Worm (Caenorhabditis elegans) whole organism, L1 larva: ENCODE data around the gene fkb-3.

Experiments
- C16A3.4 ChIP-seq: fragments of 150-350 bp; optimal IDR thresholded peaks from 2 replicates; lab custom pipeline; 2014; ENCODE audit warnings: missing biosample characterization, missing genetic modification characterization
- C34B4.2 ChIP-seq: sonication (generic microtip); optimal IDR thresholded peaks from 2 replicates; lab custom pipeline; 2017; ENCODE audit warnings: mild to moderate bottlenecking, missing genetic modification characterization, missing compliant biosample characterization
- F16B12.6 ChIP-seq: fragments of 150-350 bp; optimal IDR thresholded peaks from 2 replicates; lab custom pipeline; 2014; ENCODE audit warnings: missing biosample characterization, missing genetic modification characterization
- aly-2 ChIP-seq: fragments of 150-350 bp; optimal IDR thresholded peaks from 2 replicates; lab custom pipeline; 2014; ENCODE audit warnings: missing biosample characterization, missing genetic modification characterization
- blmp-1 ChIP-seq: fragments of 150-350 bp; optimal IDR thresholded peaks from 2 replicates; lab custom pipeline; 2014; ENCODE audit warnings: missing biosample characterization, missing genetic modification characterization
- ceh-63 ChIP-seq: fragments of 200-800 bp; sonication (Bioruptor generic); optimal IDR thresholded peaks from 2 replicates; lab custom pipeline; 2018; ENCODE audit warnings: mild to moderate bottlenecking, missing genetic modification characterization, missing compliant biosample characterization
- ceh-8 ChIP-seq: fragments of 200-800 bp; sonication (Bioruptor generic); optimal IDR thresholded peaks from 2 replicates; lab custom pipeline; 2018; ENCODE audit warnings: mild to moderate bottlenecking, missing genetic modification characterization, moderate library complexity, missing compliant biosample characterization
- ceh-82 ChIP-seq, 3 experiments: fragments of 150-350 bp in 1 of 3; sonication (generic microtip) in 2 of 3; optimal IDR thresholded peaks; 2 replicates each; lab custom pipeline; 2014 to 2017; ENCODE audit warnings: missing biosample characterization in 3 of 3, missing genetic modification characterization in 3 of 3
- ceh-88 ChIP-seq: fragments of 200-800 bp; sonication (Bioruptor generic); IDR thresholded peaks from 2 replicates; pipeline ENCODE4 v1.3.6; 2022; ENCODE audit warnings: missing genetic modification characterization, missing compliant biosample characterization
- ces-1 ChIP-seq: fragments of 150-350 bp; optimal IDR thresholded peaks from 2 replicates; lab custom pipeline; 2014; ENCODE audit warnings: missing biosample characterization, missing genetic modification reagents, missing genetic modification characterization
- dpl-1 ChIP-seq, 3 experiments: fragments of 150-350 bp in 2 of 3; sonication (generic microtip) in 1 of 3; optimal IDR thresholded peaks; 2 replicates each; lab custom pipeline; 2014 to 2017; ENCODE audit warnings: missing biosample characterization in 3 of 3, missing genetic modification characterization in 3 of 3, missing genetic modification reagents in 3 of 3
- dsc-1 ChIP-seq: sonication (generic microtip); optimal IDR thresholded peaks from 2 replicates; lab custom pipeline; 2016; ENCODE audit warnings: mild to moderate bottlenecking, missing genetic modification characterization, missing compliant biosample characterization
- efl-1 ChIP-seq, 4 experiments: fragments of 150-350 bp; optimal IDR thresholded peaks in 3 of 4; peaks in 1 of 4; 1 replicate in 1 of 4; 2 replicates in 3 of 4; lab custom pipeline; 2014; ENCODE audit warnings: missing biosample characterization in 2 of 4, missing genetic modification characterization in 2 of 4, missing genetic modification reagents in 2 of 4
- egl-13 ChIP-seq: sonication (generic microtip); optimal IDR thresholded peaks from 2 replicates; lab custom pipeline; 2016; ENCODE audit warnings: missing genotype, missing genetic modification reagents, missing genetic modification characterization, missing compliant biosample characterization
- egl-27 ChIP-seq, 2 experiments: fragments of 150-350 bp in 1 of 2; sonication (generic microtip); optimal IDR thresholded peaks; 3 replicates each; lab custom pipeline; 2017 to 2018; ENCODE audit warnings: missing biosample characterization in 2 of 2, missing genetic modification characterization in 2 of 2, missing genetic modification reagents in 2 of 2
- elt-2 ChIP-seq: sonication (generic microtip); optimal IDR thresholded peaks from 2 replicates; lab custom pipeline; 2016; ENCODE audit warnings: missing genetic modification characterization, mild to moderate bottlenecking, inconsistent platforms, missing compliant biosample characterization, missing genetic modification reagents
- ets-5 ChIP-seq: fragments of 200-800 bp; sonication (Bioruptor generic); IDR thresholded peaks from 2 replicates; pipeline ENCODE4 v1.3.6; 2022; ENCODE audit warnings: missing genetic modification characterization, missing compliant biosample characterization
- fkh-10 ChIP-seq: sonication (generic microtip); optimal IDR thresholded peaks from 2 replicates; lab custom pipeline; 2017; ENCODE audit warnings: missing biosample characterization, missing genetic modification reagents, missing genetic modification characterization
- fkh-4 ChIP-seq: sonication (generic microtip); optimal IDR thresholded peaks from 2 replicates; lab custom pipeline; 2016; ENCODE audit warnings: missing compliant biosample characterization, missing genetic modification characterization, borderline replicate concordance
- fkh-8 ChIP-seq: sonication (generic microtip); optimal IDR thresholded peaks from 2 replicates; lab custom pipeline; 2016; ENCODE audit warnings: mild to moderate bottlenecking, missing genetic modification characterization, missing compliant biosample characterization
- jun-1 ChIP-seq: fragments of 150-350 bp; optimal IDR thresholded peaks from 2 replicates; lab custom pipeline; 2014; ENCODE audit warnings: missing biosample characterization, missing genetic modification reagents, missing genetic modification characterization
- lin-13 ChIP-seq: fragments of 150-350 bp; optimal IDR thresholded peaks from 2 replicates; lab custom pipeline; 2014; ENCODE audit warnings: missing biosample characterization, missing genetic modification reagents, missing genetic modification characterization
- lin-14 ChIP-seq: fragments of 200-800 bp; sonication (Bioruptor generic); optimal IDR thresholded peaks from 2 replicates; lab custom pipeline; 2018; ENCODE audit warnings: mild to moderate bottlenecking, missing genetic modification characterization, moderate library complexity, missing compliant biosample characterization
- lin-35 ChIP-seq, 2 experiments: fragments of 150-350 bp; optimal IDR thresholded peaks; 2 replicates each; lab custom pipeline; 2014; ENCODE audit warnings: missing biosample characterization in 2 of 2, missing genetic modification characterization in 2 of 2, missing genetic modification reagents in 2 of 2
- lsy-2 ChIP-seq, 2 experiments: fragments of 150-350 bp; optimal IDR thresholded peaks; 2 replicates each; lab custom pipeline; 2014; ENCODE audit warnings: missing biosample characterization in 2 of 2, missing genetic modification characterization in 2 of 2
- mdl-1 ChIP-seq, 2 experiments: fragments of 150-350 bp; optimal IDR thresholded peaks; 2 replicates each; lab custom pipeline; 2014 to 2017; ENCODE audit warnings: missing biosample characterization in 2 of 2, missing genetic modification characterization in 2 of 2, inconsistent platforms in 1 of 2
- mef-2 ChIP-seq: fragments of 150-350 bp; optimal IDR thresholded peaks from 2 replicates; lab custom pipeline; 2014; ENCODE audit warnings: missing biosample characterization, missing genetic modification characterization
- nhr-11 ChIP-seq: fragments of 150-350 bp; optimal IDR thresholded peaks from 2 replicates; lab custom pipeline; 2014; ENCODE audit warnings: missing biosample characterization, missing genetic modification characterization
- nhr-20 ChIP-seq: sonication (generic microtip); optimal IDR thresholded peaks from 2 replicates; lab custom pipeline; 2016; ENCODE audit warnings: mild to moderate bottlenecking, missing genetic modification characterization, missing compliant biosample characterization
- nhr-28 ChIP-seq: fragments of 150-350 bp; optimal IDR thresholded peaks from 2 replicates; lab custom pipeline; 2014; ENCODE audit warnings: missing biosample characterization, missing genetic modification characterization
- nhr-47 ChIP-seq: sonication (generic microtip); optimal IDR thresholded peaks from 2 replicates; lab custom pipeline; 2016; ENCODE audit warnings: mild to moderate bottlenecking, missing genetic modification characterization, moderate library complexity, missing compliant biosample characterization
- nhr-71 ChIP-seq: sonication (generic microtip); optimal IDR thresholded peaks from 2 replicates; lab custom pipeline; 2016; ENCODE audit warnings: mild to moderate bottlenecking, missing genetic modification characterization, moderate library complexity, missing compliant biosample characterization
- nhr-77 ChIP-seq: fragments of 150-350 bp; optimal IDR thresholded peaks from 2 replicates; lab custom pipeline; 2014; ENCODE audit warnings: missing biosample characterization, missing genetic modification characterization
- nhr-84 ChIP-seq: sonication (generic microtip); optimal IDR thresholded peaks from 2 replicates; lab custom pipeline; 2017; ENCODE audit warnings: missing biosample characterization, missing genetic modification characterization
- nhr-85 ChIP-seq: sonication (generic microtip); peaks from one replicate; lab custom pipeline; 2016; ENCODE audit warnings: missing genetic modification characterization, inconsistent platforms, missing compliant biosample characterization
- nhr-90 ChIP-seq: sonication (generic microtip); optimal IDR thresholded peaks from 2 replicates; lab custom pipeline; 2016; ENCODE audit warnings: mild to moderate bottlenecking, missing genetic modification characterization, missing compliant biosample characterization; ENCODE audit not compliant: poor library complexity
- pax-3 ChIP-seq: fragments of 200-800 bp; sonication (Bioruptor generic); optimal IDR thresholded peaks from 2 replicates; lab custom pipeline; 2018; ENCODE audit warnings: mild to moderate bottlenecking, missing genetic modification characterization, moderate library complexity, missing compliant biosample characterization
- pqm-1 ChIP-seq: sonication (generic microtip); optimal IDR thresholded peaks from 3 replicates; lab custom pipeline; 2017; ENCODE audit warnings: missing biosample characterization, missing genetic modification characterization
- snu-23 ChIP-seq: sonication (generic microtip); optimal IDR thresholded peaks from 2 replicates; lab custom pipeline; 2016; ENCODE audit warnings: missing genetic modification characterization, missing compliant biosample characterization
- sox-4 ChIP-seq: sonication (generic microtip); optimal IDR thresholded peaks from 2 replicates; lab custom pipeline; 2016; ENCODE audit warnings: missing genetic modification characterization, missing compliant biosample characterization
- sup-37 ChIP-seq: fragments of 200-800 bp; sonication (Bioruptor generic); optimal IDR thresholded peaks from 2 replicates; lab custom pipeline; 2018; ENCODE audit warnings: mild to moderate bottlenecking, missing genetic modification characterization, missing compliant biosample characterization
- tbx-2 ChIP-seq: sonication (generic microtip); optimal IDR thresholded peaks from 2 replicates; lab custom pipeline; 2016; ENCODE audit warnings: missing genetic modification characterization, missing compliant biosample characterization
- tlp-1 ChIP-seq: fragments of 150-350 bp; optimal IDR thresholded peaks from 2 replicates; lab custom pipeline; 2014; ENCODE audit warnings: missing biosample characterization, missing genetic modification characterization
- unc-130 ChIP-seq: fragments of 150-350 bp; optimal IDR thresholded peaks from 2 replicates; lab custom pipeline; 2017; ENCODE audit warnings: missing biosample characterization, missing genetic modification characterization, inconsistent platforms
- unc-30 ChIP-seq: sonication (generic microtip); optimal IDR thresholded peaks from 2 replicates; lab custom pipeline; 2017; ENCODE audit warnings: missing biosample characterization, missing genetic modification characterization
- unc-86 ChIP-seq: sonication (generic microtip); optimal IDR thresholded peaks from 2 replicates; lab custom pipeline; 2016; ENCODE audit warnings: missing genetic modification characterization, missing compliant biosample characterization
- unc-98 ChIP-seq: fragments of 200-800 bp; sonication (Bioruptor generic); IDR thresholded peaks from 2 replicates; pipeline ENCODE4 v1.3.6; 2022; ENCODE audit warnings: missing genetic modification characterization, missing compliant biosample characterization
- zag-1 ChIP-seq: fragments of 150-350 bp; optimal IDR thresholded peaks from 2 replicates; lab custom pipeline; 2014; ENCODE audit warnings: missing biosample characterization, missing genetic modification characterization
- ztf-11 ChIP-seq, 2 experiments: sonication (generic microtip); optimal IDR thresholded peaks; 2 replicates each; lab custom pipeline; 2016 to 2017; ENCODE audit warnings: missing genetic modification characterization in 2 of 2, missing biosample characterization in 1 of 2, missing compliant biosample characterization in 1 of 2

fkb-3 gene

ce11 chrV:7234726-7235125 lies 9.7 kb downstream of the fkb-3 start, which contains the start of gene C05C8.5:
C05C8.5 (minus strand) TSS chrV:7234826.
- no peak for TF ChIP-seq unc-86 (tag; lab: Kevin White, UChicago)
- no peak for TF ChIP-seq pax-3 (tag; lab: Kevin White, UChicago)
- TF ChIP-seq, all 84 proteins: peak for 0

- TF ChIP-seq nhr-71, result no peak
- TF ChIP-seq efl-1 (optimal IDR thresholded peaks at IDR 0.05; lab: Kevin White, UChicago), result no peak
- peak in 1 of 2 experiments; percentile 93 for TF ChIP-seq efl-1 (GFP tag; optimal IDR thresholded peaks at IDR 0.05 in 1 of 2; lab: Kevin White, UChicago)
- TF ChIP-seq, all 84 proteins: peak for 1
Observed at ce11 chrV:7236694-7237093, 11.7 kb downstream of the fkb-3 start.

ce11 chrV:7237094-7237132 lies 11.9 kb downstream of the fkb-3 start, which contains the start of gene hpo-9:
hpo-9 (minus strand) TSS chrV:7237130.
- TF ChIP-seq unc-98 (GFP tag; lab: Robert Waterston, UW) (no peak), ets-5 (GFP tag; lab: Robert Waterston, UW) (no peak), fkh-8 (tag; lab: Kevin White, UChicago) (no peak), unc-86 (tag; lab: Kevin White, UChicago) (no peak), blmp-1 (tag; lab: Kevin White, UChicago) (no peak), ceh-82 (tag; optimal IDR thresholded peaks at IDR 0.05; lab: Kevin White, UChicago) (no peak), nhr-77 (no peak), nhr-11 (no peak), nhr-20 (tag; lab: Kevin White, UChicago) (no peak), ceh-88 (GFP tag; lab: Robert Waterston, UW) (no peak), nhr-28 (tag; lab: Kevin White, UChicago) (no peak), lin-13 (GFP tag; lab: Kevin White, UChicago) (no peak), lin-14 (GFP tag; lab: Kevin White, UChicago) (no peak), elt-2 (tag; lab: Kevin White, UChicago) (no peak), mef-2 (no peak), nhr-90 (tag; lab: Kevin White, UChicago) (no peak), nhr-47 (tag; lab: Kevin White, UChicago) (no peak), ceh-8 (GFP tag; lab: Kevin White, UChicago) (no peak), nhr-84 (no peak)

ce11 chrV:7237133-7237532 lies 12.1 kb downstream of the fkb-3 start, which contains the start of gene hyls-1:
hyls-1 (plus strand) TSS chrV:7237381.
- TF ChIP-seq fkh-4 (tag; lab: Kevin White, UChicago) (peak; percentile 28), unc-30 (tag; lab: Kevin White, UChicago) (no peak), dpl-1 (GFP tag; optimal IDR thresholded peaks at IDR 0.05; lab: Kevin White, UChicago) (peak; percentile 94 to 95 (median 95)), ces-1 (GFP tag; lab: Kevin White, UChicago) (no peak), ztf-11 (tag; optimal IDR thresholded peaks at IDR 0.05; lab: Kevin White, UChicago) (peak in 1 of 2 experiments; percentile 51), egl-27 (tag; optimal IDR thresholded peaks at IDR 0.05; lab: Kevin White, UChicago) (no peak), zag-1 (tag; lab: Kevin White, UChicago) (no peak), dsc-1 (tag; lab: Kevin White, UChicago) (peak; percentile 82), F16B12.6 (peak; percentile 40), unc-130 (peak; percentile 78), nhr-11 (peak; percentile 48), C34B4.2 (no peak), tlp-1 (tag; lab: Kevin White, UChicago) (no peak), lsy-2 (tag; optimal IDR thresholded peaks at IDR 0.05; lab: Kevin White, UChicago) (peak; percentile 88), snu-23 (peak; percentile 92), pqm-1 (tag; lab: Kevin White, UChicago) (no peak), sup-37 (peak; percentile 35), fkh-10 (GFP tag; lab: Kevin White, UChicago) (peak; percentile 37), ceh-82 (tag; optimal IDR thresholded peaks at IDR 0.05; lab: Kevin White, UChicago) (peak; percentile 62 to 92 (median 77)), C16A3.4 (tag; lab: Kevin White, UChicago) (peak; percentile 89), egl-13 (tag; lab: Kevin White, UChicago) (peak; percentile 69), nhr-71 (peak; percentile 92), tbx-2 (peak; percentile 88), lin-35 (GFP tag; optimal IDR thresholded peaks at IDR 0.05; lab: Kevin White, UChicago) (peak; percentile 94 to 97), ceh-63 (GFP tag; lab: Kevin White, UChicago) (no peak), jun-1 (tag; lab: Kevin White, UChicago) (peak; percentile 64), sox-4 (peak; percentile 8), aly-2 (tag; lab: Kevin White, UChicago) (peak; percentile 32), nhr-85 (peak; percentile 94), nhr-28 (tag; lab: Kevin White, UChicago) (no peak), mdl-1 (tag; optimal IDR thresholded peaks at IDR 0.05; lab: Kevin White, UChicago) (peak in 1 of 2 experiments; percentile 77)
